Worm (Caenorhabditis elegans): ENCODE results near the gene F21C10.4.
A peak's percentile ranks its signal among the peaks of the same experiment; 100 is the strongest.

The F21C10.4 gene

ce11 chrV:9094976-9095375 lies 31.4 kb upstream of the F21C10.4 start:
- TF ChIP-seq C34F6.9 (tag; optimal IDR thresholded peaks at IDR 0.05), result peak; percentile 20
- TF ChIP-seq crh-2 (tag; optimal IDR thresholded peaks at IDR 0.05), result peak; percentile 13
- peak in 1 of 2 experiments; percentile 5 for TF ChIP-seq lsy-2 (tag; optimal IDR thresholded peaks at IDR 0.05)
- TF ChIP-seq peb-1 (tag; optimal IDR thresholded peaks at IDR 0.05), result no peak
- no peak for TF ChIP-seq ztf-1 (GFP tag; conservative IDR thresholded peaks at IDR 0.05)
- peak; percentile 43 for TF ChIP-seq sma-9 (GFP tag; optimal IDR thresholded peaks at IDR 0.05)
- TF ChIP-seq sma-9 (tag; optimal IDR thresholded peaks at IDR 0.05), result no peak
- no peak for TF ChIP-seq nhr-25 (tag; optimal IDR thresholded peaks at IDR 0.05)
- no peak for TF ChIP-seq ceh-16 (tag; optimal IDR thresholded peaks at IDR 0.05)
- no peak for TF ChIP-seq nhr-6 (tag; optimal IDR thresholded peaks at IDR 0.05)
- no peak for TF ChIP-seq lin-13 (GFP tag; optimal IDR thresholded peaks at IDR 0.05)
- TF ChIP-seq unc-62 (GFP tag; optimal IDR thresholded peaks at IDR 0.05), result no peak
- no peak for TF ChIP-seq unc-55 (GFP tag; optimal IDR thresholded peaks at IDR 0.05)

ce11 chrV:9095613-9096317 lies 30.7 kb upstream of the F21C10.4 start, which contains the start of gene F21C10.10:
F21C10.10 (plus strand) TSS chrV:9096267.
- TF ChIP-seq sma-3 (GFP tag; optimal IDR thresholded peaks at IDR 0.05) (peak; percentile 93), unc-62 (GFP tag; optimal IDR thresholded peaks at IDR 0.05) (no peak), blmp-1 (tag; optimal IDR thresholded peaks at IDR 0.05; ENCODE audit: insufficient read depth) (peak; percentile 72), crh-2 (tag; optimal IDR thresholded peaks at IDR 0.05) (peak; percentile 88), F13H6.1 (tag; optimal IDR thresholded peaks at IDR 0.05) (peak; percentile 96), nhr-25 (tag; optimal IDR thresholded peaks at IDR 0.05) (peak; percentile 97), nhr-237 (tag; optimal IDR thresholded peaks at IDR 0.05) (no peak), sem-4 (tag; optimal IDR thresholded peaks at IDR 0.05) (peak; percentile 77), C34F6.9 (tag; optimal IDR thresholded peaks at IDR 0.05) (peak; percentile 86), mbf-1 (tag; optimal IDR thresholded peaks at IDR 0.05) (no peak), nhr-21 (tag; optimal IDR thresholded peaks at IDR 0.05) (peak; percentile 96), lin-13 (GFP tag; optimal IDR thresholded peaks at IDR 0.05) (peak; percentile 73), nhr-6 (tag; optimal IDR thresholded peaks at IDR 0.05) (peak; percentile 85), ceh-82 (tag; optimal IDR thresholded peaks at IDR 0.05) (no peak), nhr-129 (tag; optimal IDR thresholded peaks at IDR 0.05) (peak; percentile 88), unc-55 (GFP tag; optimal IDR thresholded peaks at IDR 0.05) (peak; percentile 29), ama-1 (optimal IDR thresholded peaks at IDR 0.05) (no peak), mab-5 (tag; optimal IDR thresholded peaks at IDR 0.05) (peak; percentile 17), mdl-1 (tag; optimal IDR thresholded peaks at IDR 0.05) (peak; percentile 63 to 89), lin-39 (tag; optimal IDR thresholded peaks at IDR 0.05) (no peak), gmeb-1 (tag; optimal IDR thresholded peaks at IDR 0.05) (peak; percentile 73), ceh-16 (tag; optimal IDR thresholded peaks at IDR 0.05) (no peak), ztf-11 (tag; optimal IDR thresholded peaks at IDR 0.05) (no peak), sma-9 (GFP tag; optimal IDR thresholded peaks at IDR 0.05) (peak; percentile 99), sma-9 (tag; optimal IDR thresholded peaks at IDR 0.05) (peak; percentile 34), snpc-4 (tag; optimal IDR thresholded peaks at IDR 0.05) (peak; percentile 68), fos-1 (tag; optimal IDR thresholded peaks at IDR 0.05) (peak; percentile 70), egl-27 (tag; optimal IDR thresholded peaks at IDR 0.05) (peak; percentile 85), Y55F3AM.14 (GFP tag; optimal IDR thresholded peaks at IDR 0.05) (peak; percentile 88), lsy-2 (tag; optimal IDR thresholded peaks at IDR 0.05) (peak in 1 of 2 experiments; percentile 85), ztf-4 (tag; optimal IDR thresholded peaks at IDR 0.05) (peak; percentile 86), skn-1 (tag; optimal IDR thresholded peaks at IDR 0.05) (no peak)

ce11 chrV:9096674-9097073 lies 29.7 kb upstream of the F21C10.4 start:
- TF ChIP-seq elt-1 (tag; optimal IDR thresholded peaks at IDR 0.05), result no peak
- no peak for TF ChIP-seq R02D3.7 (tag; optimal IDR thresholded peaks at IDR 0.05)
- TF ChIP-seq nhr-25 (tag; optimal IDR thresholded peaks at IDR 0.05), result no peak

- TF ChIP-seq nhr-129 (tag; optimal IDR thresholded peaks at IDR 0.05), result peak; percentile 38
- TF ChIP-seq elt-1 (tag; optimal IDR thresholded peaks at IDR 0.05), result no peak
These were observed 29.2 kb upstream of the F21C10.4 start for ce11 chrV:9097213-9097612.
